Fruit fly (Drosophila melanogaster) whole organism, embryonic: ENCODE measurements around the gene CG4594.

Experiments
- Antp ChIP-seq: fragments of 200-800 bp; sonication (Bioruptor generic); optimal IDR thresholded peaks from 3 replicates; lab custom pipeline; 2016; ENCODE audit warnings: missing biosample characterization, missing genetic modification characterization
- Atf-2 ChIP-seq: fragments of 200-800 bp; sonication (Bioruptor generic); optimal IDR thresholded peaks from 2 replicates; lab custom pipeline; 2016; ENCODE audit warnings: missing biosample characterization, missing genetic modification characterization
- CG1024 ChIP-seq: fragments of 200-800 bp; sonication (Bioruptor generic); IDR thresholded peaks from 2 replicates; pipeline ENCODE4 v1.3.6; 2022; ENCODE audit warnings: missing biosample characterization, missing genetic modification characterization
- CG10462 ChIP-seq: fragments of 200-800 bp; sonication (Bioruptor generic); optimal IDR thresholded peaks from 2 replicates; lab custom pipeline; 2016; ENCODE audit warnings: missing biosample characterization, missing genetic modification characterization
- CG11456 ChIP-seq: fragments of 200-800 bp; sonication (Bioruptor generic); IDR thresholded peaks from 3 replicates; pipeline ENCODE4 v1.3.6; 2022; ENCODE audit warnings: missing biosample characterization, missing genetic modification characterization
- CG11696 ChIP-seq: fragments of 200-800 bp; sonication (Bioruptor generic); IDR thresholded peaks from 2 replicates; pipeline ENCODE4 v1.3.6; 2022; ENCODE audit warnings: missing biosample characterization, missing genetic modification characterization
- CG15269 ChIP-seq: fragments of 200-800 bp; sonication (Bioruptor generic); optimal IDR thresholded peaks from 2 replicates; lab custom pipeline; 2018; ENCODE audit warnings: missing biosample characterization, mild to moderate bottlenecking, missing genetic modification characterization, moderate library complexity
- CG1602 ChIP-seq: fragments of 200-800 bp; sonication (Bioruptor generic); optimal IDR thresholded peaks from 3 replicates; lab custom pipeline; 2016; ENCODE audit warnings: missing biosample characterization, missing genetic modification characterization
- CG17568 ChIP-seq: fragments of 200-800 bp; sonication (Bioruptor generic); optimal IDR thresholded peaks from 2 replicates; lab custom pipeline; 2018; ENCODE audit warnings: missing biosample characterization, mild to moderate bottlenecking, missing genetic modification characterization, moderate library complexity
- CG4854 ChIP-seq: fragments of 200-800 bp; sonication (Bioruptor generic); optimal IDR thresholded peaks from 2 replicates; lab custom pipeline; 2016; ENCODE audit warnings: missing biosample characterization, missing genetic modification characterization, inconsistent platforms
- CG5245 ChIP-seq: fragments of 200-800 bp; sonication (Bioruptor generic); optimal IDR thresholded peaks from 3 replicates; lab custom pipeline; 2016; ENCODE audit warnings: missing biosample characterization, missing genetic modification characterization
- CG6813 ChIP-seq: fragments of 200-800 bp; sonication (Bioruptor generic); optimal IDR thresholded peaks from 2 replicates; lab custom pipeline; 2017; ENCODE audit warnings: missing biosample characterization, missing genetic modification characterization, mild to moderate bottlenecking, moderate library complexity, missing genetic modification reagents
- CG7786 ChIP-seq: fragments of 200-800 bp; sonication (Bioruptor generic); optimal IDR thresholded peaks from 2 replicates; lab custom pipeline; 2016; ENCODE audit warnings: missing biosample characterization, missing genetic modification characterization
- CG8944 ChIP-seq: fragments of 200-800 bp; sonication (Bioruptor generic); optimal IDR thresholded peaks from 3 replicates; lab custom pipeline; 2016; ENCODE audit warnings: missing biosample characterization, missing genetic modification characterization
- CG9817 ChIP-seq: fragments of 200-800 bp; sonication (Bioruptor generic); optimal IDR thresholded peaks from 2 replicates; lab custom pipeline; 2018; ENCODE audit warnings: missing biosample characterization, mild to moderate bottlenecking, missing genetic modification characterization, moderate library complexity
- CTCF ChIP-seq: fragments of 200-800 bp; sonication (Bioruptor generic); optimal IDR thresholded peaks from 2 replicates; lab custom pipeline; 2017; ENCODE audit warnings: missing biosample characterization, mild to moderate bottlenecking, missing genetic modification characterization, moderate library complexity
- Dll ChIP-seq: fragments of 200-800 bp; sonication (Bioruptor generic); IDR thresholded peaks from 4 replicates; pipeline ENCODE4 v1.3.6; 2022; ENCODE audit warnings: missing biosample characterization, missing genetic modification characterization; ENCODE audit not compliant: partially characterized antibody
- Doc3 ChIP-seq: fragments of 200-800 bp; sonication (Bioruptor generic); IDR thresholded peaks from 3 replicates; pipeline ENCODE4 v1.3.6; 2022; ENCODE audit warnings: missing biosample characterization, missing genetic modification characterization; ENCODE audit not compliant: partially characterized antibody
- Gug ChIP-seq: fragments of 200-800 bp; sonication (Bioruptor generic); IDR thresholded peaks from 4 replicates; pipeline ENCODE4 v1.3.6; 2022; ENCODE audit warnings: missing biosample characterization, missing genetic modification characterization
- H15 ChIP-seq: fragments of 200-800 bp; sonication (Bioruptor generic); IDR thresholded peaks from 3 replicates; pipeline ENCODE4 v1.3.6; 2022; ENCODE audit warnings: missing biosample characterization, missing genetic modification characterization
- H2.0 ChIP-seq: fragments of 200-800 bp; sonication (Bioruptor generic); IDR thresholded peaks from 2 replicates; pipeline ENCODE4 v1.3.6; 2022; ENCODE audit warnings: missing biosample characterization, missing genetic modification characterization
- Hand ChIP-seq: fragments of 200-800 bp; sonication (Bioruptor generic); optimal IDR thresholded peaks from 2 replicates; lab custom pipeline; 2017; ENCODE audit warnings: mild to moderate bottlenecking, missing biosample characterization, missing genetic modification reagents, missing genetic modification characterization
- Hr3 ChIP-seq: fragments of 200-800 bp; sonication (Bioruptor generic); optimal IDR thresholded peaks from 3 replicates; lab custom pipeline; 2016; ENCODE audit warnings: missing biosample characterization, missing genetic modification characterization
- Hr78 ChIP-seq, 2 experiments: fragments of 200-800 bp in 1 of 2; fragments of >200 bp in 1 of 2; sonication (Bioruptor generic) in 1 of 2; optimal IDR thresholded peaks; 2 replicates each; lab custom pipeline; 2017 to 2019; ENCODE audit warnings: missing biosample characterization in 2 of 2, missing genetic modification characterization in 2 of 2, mild to moderate bottlenecking in 1 of 2, moderate library complexity in 1 of 2
- Mes4 ChIP-seq: fragments of 200-800 bp; sonication (Bioruptor generic); optimal IDR thresholded peaks from 2 replicates; lab custom pipeline; 2016; ENCODE audit warnings: missing biosample characterization, missing genetic modification characterization
- NK7.1 ChIP-seq: fragments of 200-800 bp; sonication (Bioruptor generic); optimal IDR thresholded peaks from 3 replicates; lab custom pipeline; 2016; ENCODE audit warnings: missing biosample characterization, missing genetic modification characterization
- Pdp1 ChIP-seq, 2 experiments: fragments of 200-800 bp; sonication (Bioruptor generic); optimal IDR thresholded peaks; 3 replicates each; lab custom pipeline; 2016; ENCODE audit warnings: missing biosample characterization in 2 of 2, missing genetic modification characterization in 2 of 2, mild to moderate bottlenecking in 1 of 2, moderate library complexity in 1 of 2
- Sry-β ChIP-seq: fragments of 200-800 bp; sonication (Bioruptor generic); optimal IDR thresholded peaks from 2 replicates; lab custom pipeline; 2018; ENCODE audit warnings: missing biosample characterization, mild to moderate bottlenecking, missing genetic modification characterization, moderate library complexity
- bcd ChIP-seq: fragments of 200-800 bp; sonication (Bioruptor generic); optimal IDR thresholded peaks from 2 replicates; lab custom pipeline; 2017; ENCODE audit warnings: missing biosample characterization, mild to moderate bottlenecking, missing genetic modification characterization
- bowl ChIP-seq: fragments of 200-800 bp; sonication (Bioruptor generic); IDR thresholded peaks from 2 replicates; pipeline ENCODE4 v1.3.6; 2022; ENCODE audit warnings: missing biosample characterization, missing genetic modification characterization
- cato ChIP-seq: fragments of 200-800 bp; sonication (Bioruptor generic); optimal IDR thresholded peaks from 2 replicates; lab custom pipeline; 2016; ENCODE audit warnings: missing biosample characterization, missing genetic modification characterization, borderline replicate concordance
- crc ChIP-seq: fragments of 200-800 bp; sonication (Bioruptor generic); optimal IDR thresholded peaks from 2 replicates; lab custom pipeline; 2016; ENCODE audit warnings: missing biosample characterization, missing genetic modification characterization
- dm ChIP-seq: fragments of 200-800 bp; sonication (Bioruptor generic); optimal IDR thresholded peaks from 3 replicates; lab custom pipeline; 2016; ENCODE audit warnings: missing biosample characterization, missing genetic modification characterization
- dmrt11E ChIP-seq: fragments of 200-800 bp; sonication (Bioruptor generic); optimal IDR thresholded peaks from 3 replicates; lab custom pipeline; 2018; ENCODE audit warnings: missing biosample characterization, mild to moderate bottlenecking, missing genetic modification characterization, moderate library complexity
- gce ChIP-seq: fragments of 200-800 bp; sonication (Bioruptor generic); IDR thresholded peaks from 3 replicates; pipeline ENCODE4 v1.3.6; 2022; ENCODE audit warnings: missing biosample characterization, missing genetic modification characterization
- insv ChIP-seq, 2 experiments: fragments of 200-800 bp; sonication (Bioruptor generic); optimal IDR thresholded peaks; 3 replicates each; lab custom pipeline; 2016 to 2018; ENCODE audit warnings: missing biosample characterization in 2 of 2, missing genetic modification characterization in 2 of 2
- jigr1 ChIP-seq: fragments of 200-800 bp; sonication (Bioruptor generic); IDR thresholded peaks from 3 replicates; pipeline ENCODE4 v1.3.6; 2022; ENCODE audit warnings: missing biosample characterization, missing genetic modification characterization
- lola ChIP-seq, 3 experiments: fragments of >200 bp in 2 of 3; fragments of 200-800 bp in 1 of 3; sonication (Bioruptor generic) in 1 of 3; optimal IDR thresholded peaks; 2 replicates each; lab custom pipeline; 2017 to 2019; ENCODE audit warnings: missing biosample characterization in 3 of 3, missing genetic modification characterization in 3 of 3, mild to moderate bottlenecking in 1 of 3, moderate library complexity in 1 of 3
- luna ChIP-seq: fragments of 200-800 bp; sonication (Bioruptor generic); optimal IDR thresholded peaks from 2 replicates; lab custom pipeline; 2016; ENCODE audit warnings: missing biosample characterization, missing genetic modification characterization
- p53 ChIP-seq: fragments of 200-800 bp; sonication (Bioruptor generic); optimal IDR thresholded peaks from 2 replicates; lab custom pipeline; 2016; ENCODE audit warnings: missing biosample characterization, missing genetic modification characterization
- pho ChIP-seq: fragments of 200-800 bp; sonication (Bioruptor generic); optimal IDR thresholded peaks from 2 replicates; lab custom pipeline; 2016; ENCODE audit warnings: missing biosample characterization, missing genetic modification characterization
- shn ChIP-seq: fragments of 200-800 bp; sonication (Bioruptor generic); optimal IDR thresholded peaks from 3 replicates; lab custom pipeline; 2016; ENCODE audit warnings: missing biosample characterization, missing genetic modification characterization
- sim ChIP-seq: fragments of 200-800 bp; sonication (Bioruptor generic); IDR thresholded peaks from 2 replicates; pipeline ENCODE4 v1.3.6; 2022; ENCODE audit warnings: missing biosample characterization, missing genetic modification characterization
- stc ChIP-seq: fragments of 200-800 bp; sonication (Bioruptor generic); IDR thresholded peaks from 2 replicates; pipeline ENCODE4 v1.3.6; 2022; ENCODE audit warnings: missing biosample characterization, missing genetic modification characterization
- sug ChIP-seq: fragments of 200-800 bp; optimal IDR thresholded peaks from 2 replicates; lab custom pipeline; 2019; ENCODE audit warnings: missing biosample characterization, mild to moderate bottlenecking, missing genetic modification characterization, moderate library complexity
- tgo ChIP-seq: fragments of 200-800 bp; sonication (Bioruptor generic); IDR thresholded peaks from 3 replicates; pipeline ENCODE4 v1.3.6; 2022; ENCODE audit warnings: missing biosample characterization, missing genetic modification characterization
- tna ChIP-seq: fragments of 200-800 bp; sonication (Bioruptor generic); IDR thresholded peaks from 2 replicates; pipeline ENCODE4 v1.3.6; 2022; ENCODE audit warnings: missing biosample characterization, missing genetic modification characterization; ENCODE audit not compliant: partially characterized antibody
- trh ChIP-seq: fragments of 200-800 bp; sonication (Bioruptor generic); optimal IDR thresholded peaks from 2 replicates; lab custom pipeline; 2016; ENCODE audit warnings: missing biosample characterization, missing genetic modification characterization
- usp ChIP-seq: fragments of >200 bp; optimal IDR thresholded peaks from 2 replicates; lab custom pipeline; 2017; ENCODE audit warnings: missing biosample characterization, missing genetic modification characterization
- wek ChIP-seq: fragments of 200-800 bp; sonication (Bioruptor generic); optimal IDR thresholded peaks from 3 replicates; lab custom pipeline; 2018; ENCODE audit warnings: missing biosample characterization, mild to moderate bottlenecking, missing genetic modification characterization, moderate library complexity

Gene CG4594

dm6 chr2L:9956993-9957652 lies 37.2 kb downstream of the CG4594 start, which contains the start of the genes CG4658 and CG5846 (continued):
- TF ChIP-seq stc (GFP tag; lab: Robert Waterston, UW), result peak; percentile 98
- peak in 1 of 2 experiments; percentile 39 for TF ChIP-seq insv (GFP tag; optimal IDR thresholded peaks at IDR 0.05; lab: Kevin White, UChicago)
- TF ChIP-seq Hr78 (GFP tag; optimal IDR thresholded peaks at IDR 0.05; lab: Kevin White, UChicago), result peak in 1 of 2 experiments; percentile 79
- peak; percentile 80 for TF ChIP-seq trh (GFP tag; lab: Kevin White, UChicago)
- TF ChIP-seq usp (GFP tag; lab: Kevin White, UChicago), result no peak
- TF ChIP-seq bowl, result peak; percentile 81
- TF ChIP-seq sug (tag; lab: Kevin White, UChicago), result peak; percentile 85
- peak; percentile 48 for TF ChIP-seq dm (GFP tag; lab: Kevin White, UChicago)
- peak; percentile 80 for TF ChIP-seq CG8944 (GFP tag; lab: Kevin White, UChicago)
- TF ChIP-seq shn (GFP tag; lab: Kevin White, UChicago), result peak; percentile 79
- peak; percentile 62 for TF ChIP-seq p53 (GFP tag; lab: Kevin White, UChicago)
- TF ChIP-seq tna (GFP tag; lab: Robert Waterston, UW), result no peak
- TF ChIP-seq Antp (GFP tag; lab: Kevin White, UChicago), result peak; percentile 33
- TF ChIP-seq crc (GFP tag; lab: Kevin White, UChicago), result peak; percentile 26
- TF ChIP-seq NK7.1 (GFP tag; lab: Kevin White, UChicago), result peak; percentile 39
- TF ChIP-seq Atf-2 (GFP tag; lab: Kevin White, UChicago), result peak; percentile 75
- TF ChIP-seq Doc3 (GFP tag; lab: Robert Waterston, UW), result no peak
- peak; percentile 74 for TF ChIP-seq CG7786 (GFP tag; lab: Kevin White, UChicago)
- peak; percentile 39 for TF ChIP-seq wek (GFP tag; lab: Kevin White, UChicago)
- peak; percentile 79 for TF ChIP-seq Hand
- TF ChIP-seq CG9817 (tag; lab: Kevin White, UChicago), result peak; percentile 88
- peak in 1 of 3 experiments; percentile 94 for TF ChIP-seq lola (GFP tag; optimal IDR thresholded peaks at IDR 0.05; lab: Kevin White, UChicago)
- peak; percentile 86 for TF ChIP-seq CG11696 (GFP tag; lab: Robert Waterston, UW)
- peak; percentile 94 for TF ChIP-seq H15 (GFP tag; lab: Robert Waterston, UW)
- peak; percentile 39 for TF ChIP-seq Sry-β (GFP tag; lab: Kevin White, UChicago)
- peak; percentile 87 for TF ChIP-seq jigr1 (GFP tag; lab: Robert Waterston, UW)
- peak; percentile 79 for TF ChIP-seq CG6813 (GFP tag; lab: Kevin White, UChicago)
- peak; percentile 87 for TF ChIP-seq gce (GFP tag; lab: Robert Waterston, UW)
- TF ChIP-seq Hr3 (GFP tag; lab: Kevin White, UChicago), result peak; percentile 96
- peak; percentile 85 to 87 for TF ChIP-seq Pdp1 (GFP tag; optimal IDR thresholded peaks at IDR 0.05; lab: Kevin White, UChicago)
- peak; percentile 96 for TF ChIP-seq dmrt11E (tag; lab: Kevin White, UChicago)
- no peak for TF ChIP-seq CG17568 (GFP tag; lab: Kevin White, UChicago)
- peak; percentile 86 for TF ChIP-seq CG5245 (GFP tag; lab: Kevin White, UChicago)
- peak; percentile 93 for TF ChIP-seq CG15269
- TF ChIP-seq cato (GFP tag; lab: Kevin White, UChicago), result peak; percentile 91
- peak; percentile 91 for TF ChIP-seq H2.0 (GFP tag; lab: Robert Waterston, UW)
- peak; percentile 33 for TF ChIP-seq CTCF (GFP tag; lab: Kevin White, UChicago)
- TF ChIP-seq tgo (GFP tag; lab: Robert Waterston, UW), result peak; percentile 98
- TF ChIP-seq bcd (GFP tag; lab: Kevin White, UChicago), result peak; percentile 93
- TF ChIP-seq CG4854 (GFP tag; lab: Kevin White, UChicago), result peak; percentile 75
- TF ChIP-seq sim (GFP tag; lab: Robert Waterston, UW), result peak; percentile 93
- peak; percentile 81 for TF ChIP-seq Gug
- peak; percentile 82 for TF ChIP-seq CG11456 (GFP tag; lab: Robert Waterston, UW)
- peak; percentile 88 for TF ChIP-seq CG1024 (GFP tag; lab: Robert Waterston, UW)
- peak; percentile 93 for TF ChIP-seq CG10462 (GFP tag; lab: Kevin White, UChicago)
- TF ChIP-seq CG1602 (GFP tag; lab: Kevin White, UChicago), result peak; percentile 96
- TF ChIP-seq pho (GFP tag; lab: Kevin White, UChicago), result peak; percentile 89
- TF ChIP-seq Mes4, result peak; percentile 80
- TF ChIP-seq luna, result no peak
- no peak; the same call in 3 of the 4 replicates for TF ChIP-seq Dll (GFP tag; lab: Robert Waterston, UW)
